Fruit fly (Drosophila melanogaster): Measurements from ENCODE around the gene vvl.

Gene vvl

DNA sequence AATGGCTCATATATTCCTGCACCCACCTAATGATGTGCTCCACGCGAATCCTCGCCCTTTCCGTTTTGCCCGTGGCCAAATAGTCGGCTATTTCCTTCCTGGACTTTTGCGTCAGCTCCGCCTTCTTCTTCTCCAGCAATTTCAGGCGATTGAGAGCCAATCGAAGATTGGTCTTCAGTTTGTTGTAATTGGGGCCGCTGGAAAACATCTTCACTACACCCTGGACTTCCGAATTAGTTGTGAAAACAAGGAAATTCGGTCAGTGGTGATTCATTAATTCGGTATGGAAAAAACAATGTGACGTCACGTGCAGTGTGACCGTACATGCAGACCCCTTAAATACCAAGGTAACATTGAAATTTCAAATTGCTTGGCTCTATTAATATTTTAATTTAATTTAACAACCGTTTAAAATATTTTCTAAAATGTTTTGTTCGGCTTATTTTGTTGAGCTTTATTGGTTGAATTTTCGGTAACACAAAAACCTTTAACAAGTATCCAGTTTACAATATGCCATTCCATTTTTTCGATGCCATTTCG is 33.7 kb upstream of the vvl start, which contains the start of gene Ist1:
Gene Ist1 (minus strand): TSS at position 301 of the 540 bp plus-strand sequence.
- no peak for TF ChIP-seq pan (optimal IDR thresholded peaks at IDR 0.05)
- TF ChIP-seq Myc (optimal IDR thresholded peaks at IDR 0.05): peak; percentile 18
- no peak for TF ChIP-seq CG9705 (GFP tag; optimal IDR thresholded peaks at IDR 0.05)
- no peak for TF ChIP-seq lola (GFP tag; optimal IDR thresholded peaks at IDR 0.05)
- TF ChIP-seq psq (GFP tag; optimal IDR thresholded peaks at IDR 0.05): no peak
- TF ChIP-seq CrebA (GFP tag; optimal IDR thresholded peaks at IDR 0.05; ENCODE audit: borderline replicate concordance): no peak
- no peak for TF ChIP-seq dmrt93B (GFP tag; optimal IDR thresholded peaks at IDR 0.05)
- TF ChIP-seq GATAd (GFP tag; optimal IDR thresholded peaks at IDR 0.05): no peak

dm6 chr3L:6763146-6763545 is 26.8 kb upstream of the vvl start, which contains the start of gene Rsph3:
Gene Rsph3 (minus strand): TSS chr3L:6763246.
- TF ChIP-seq Hnf4 (GFP tag; optimal IDR thresholded peaks at IDR 0.05) (no peak), usp (GFP tag; optimal IDR thresholded peaks at IDR 0.05) (no peak), Hr83 (GFP tag; optimal IDR thresholded peaks at IDR 0.05; ENCODE audit: poor library complexity, severe bottlenecking) (no peak), brk (GFP tag; optimal IDR thresholded peaks at IDR 0.05) (no peak), Rel (GFP tag; optimal IDR thresholded peaks at IDR 0.05) (no peak), Rel (tag; optimal IDR thresholded peaks at IDR 0.05) (no peak), Vsx2 (GFP tag; optimal IDR thresholded peaks at IDR 0.05; ENCODE audit: partially characterized antibody) (no peak), Jra (GFP tag; optimal IDR thresholded peaks at IDR 0.05) (no peak), sage (GFP tag; optimal IDR thresholded peaks at IDR 0.05) (no peak), CG32264 (GFP tag; optimal IDR thresholded peaks at IDR 0.05) (no peak), ey (GFP tag; optimal IDR thresholded peaks at IDR 0.05) (no peak), tai (GFP tag; optimal IDR thresholded peaks at IDR 0.05) (no peak), Dfd (GFP tag; optimal IDR thresholded peaks at IDR 0.05) (no peak), dmrt93B (GFP tag; optimal IDR thresholded peaks at IDR 0.05) (no peak), jim (GFP tag; optimal IDR thresholded peaks at IDR 0.05) (no peak), woc (GFP tag; optimal IDR thresholded peaks at IDR 0.05) (no peak), br (GFP tag; optimal IDR thresholded peaks at IDR 0.05) (no peak), fru (GFP tag; optimal IDR thresholded peaks at IDR 0.05) (no peak), dsf (GFP tag; optimal IDR thresholded peaks at IDR 0.05; ENCODE audit: borderline replicate concordance) (no peak), h (GFP tag; optimal IDR thresholded peaks at IDR 0.05) (no peak)

DNA sequence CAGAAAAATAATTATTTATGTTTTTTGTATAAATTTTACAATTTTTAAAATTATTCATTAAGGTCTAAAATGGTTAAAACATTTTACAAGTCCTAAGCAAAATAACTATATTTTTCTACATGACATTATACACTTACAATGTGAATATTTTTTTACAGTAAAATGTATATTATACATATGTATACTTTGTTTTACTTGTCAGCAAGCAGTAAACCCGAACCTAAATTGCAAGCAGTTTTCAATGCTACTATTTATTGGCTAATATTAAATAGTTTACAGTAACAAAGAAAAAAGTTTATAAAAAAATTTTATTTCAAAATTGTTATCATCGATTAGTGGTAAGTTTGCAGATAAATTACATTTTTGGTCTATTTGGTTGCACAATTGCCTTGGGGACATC is 26.1 kb upstream of the vvl start:
- TF ChIP-seq CG9705 (GFP tag; optimal IDR thresholded peaks at IDR 0.05): no peak
- no peak for TF ChIP-seq N (GFP tag; optimal IDR thresholded peaks at IDR 0.05)
- TF ChIP-seq Dif (GFP tag; optimal IDR thresholded peaks at IDR 0.05; ENCODE audit: partially characterized antibody): no peak
- no peak for TF ChIP-seq Vsx2 (GFP tag; optimal IDR thresholded peaks at IDR 0.05; ENCODE audit: partially characterized antibody)
- no peak for TF ChIP-seq Hr78 (GFP tag; optimal IDR thresholded peaks at IDR 0.05)

- TF ChIP-seq br (GFP tag; optimal IDR thresholded peaks at IDR 0.05) (no peak), Vsx2 (GFP tag; optimal IDR thresholded peaks at IDR 0.05; ENCODE audit: partially characterized antibody) (no peak), pan (optimal IDR thresholded peaks at IDR 0.05) (no peak), Dfd (GFP tag; optimal IDR thresholded peaks at IDR 0.05) (no peak), dsf (GFP tag; optimal IDR thresholded peaks at IDR 0.05; ENCODE audit: borderline replicate concordance) (no peak), Hr78 (GFP tag; optimal IDR thresholded peaks at IDR 0.05) (no peak), HLH106 (tag; optimal IDR thresholded peaks at IDR 0.05) (no peak), Rel (GFP tag; optimal IDR thresholded peaks at IDR 0.05) (no peak), Rel (tag; optimal IDR thresholded peaks at IDR 0.05) (no peak), OdsH (GFP tag; optimal IDR thresholded peaks at IDR 0.05) (no peak), foxo (GFP tag; optimal IDR thresholded peaks at IDR 0.05) (no peak), CG9705 (GFP tag; optimal IDR thresholded peaks at IDR 0.05) (no peak), usp (GFP tag; optimal IDR thresholded peaks at IDR 0.05) (no peak), sv (GFP tag; optimal IDR thresholded peaks at IDR 0.05) (no peak), Mio (GFP tag; optimal IDR thresholded peaks at IDR 0.05) (no peak), Myc (optimal IDR thresholded peaks at IDR 0.05) (no peak), rgr (GFP tag; optimal IDR thresholded peaks at IDR 0.05) (no peak), Dif (GFP tag; optimal IDR thresholded peaks at IDR 0.05; ENCODE audit: partially characterized antibody) (no peak), CrebA (GFP tag; optimal IDR thresholded peaks at IDR 0.05; ENCODE audit: borderline replicate concordance) (no peak), Abd-B (GFP tag; optimal IDR thresholded peaks at IDR 0.05) (no peak), dmrt93B (GFP tag; optimal IDR thresholded peaks at IDR 0.05) (no peak)
Observed at dm6 chr3L:6764535-6765187, 25.3 kb upstream of the vvl start.

All from whole organism, wandering third instar larva.